Worm (Caenorhabditis elegans): ENCODE measurements around the gene lem-2.

lem-2 gene

ce11 chrII:14064051-14064450 is 801 bp downstream of the lem-2 start:
- TF ChIP-seq mml-1 (tag; optimal IDR thresholded peaks at IDR 0.05) = no peak
- no peak for TF ChIP-seq mdl-1 (tag; optimal IDR thresholded peaks at IDR 0.05)
- no peak for TF ChIP-seq nhr-76 (tag; optimal IDR thresholded peaks at IDR 0.05)
- TF ChIP-seq pha-4 (tag; optimal IDR thresholded peaks at IDR 0.05) = no peak
- no peak for TF ChIP-seq nhr-237 (tag; optimal IDR thresholded peaks at IDR 0.05)
- no peak for TF ChIP-seq sea-2 (GFP tag; optimal IDR thresholded peaks at IDR 0.05)
- no peak for TF ChIP-seq zag-1 (tag; optimal IDR thresholded peaks at IDR 0.05)
- no peak for TF ChIP-seq elt-3 (tag; optimal IDR thresholded peaks at IDR 0.05)
- no peak for TF ChIP-seq nhr-77 (tag; optimal IDR thresholded peaks at IDR 0.05)
- TF ChIP-seq lin-39 (tag; optimal IDR thresholded peaks at IDR 0.05) = no peak
- TF ChIP-seq tbx-2 (tag; optimal IDR thresholded peaks at IDR 0.05) = no peak
- no peak for TF ChIP-seq nhr-11 (tag; optimal IDR thresholded peaks at IDR 0.05)
- no peak for TF ChIP-seq nhr-43 (tag; optimal IDR thresholded peaks at IDR 0.05; ENCODE audit: poor library complexity, severe bottlenecking)
- TF ChIP-seq ZK546.5 (tag; optimal IDR thresholded peaks at IDR 0.05) = no peak
- no peak for TF ChIP-seq lin-15B (tag; optimal IDR thresholded peaks at IDR 0.05)

DNA sequence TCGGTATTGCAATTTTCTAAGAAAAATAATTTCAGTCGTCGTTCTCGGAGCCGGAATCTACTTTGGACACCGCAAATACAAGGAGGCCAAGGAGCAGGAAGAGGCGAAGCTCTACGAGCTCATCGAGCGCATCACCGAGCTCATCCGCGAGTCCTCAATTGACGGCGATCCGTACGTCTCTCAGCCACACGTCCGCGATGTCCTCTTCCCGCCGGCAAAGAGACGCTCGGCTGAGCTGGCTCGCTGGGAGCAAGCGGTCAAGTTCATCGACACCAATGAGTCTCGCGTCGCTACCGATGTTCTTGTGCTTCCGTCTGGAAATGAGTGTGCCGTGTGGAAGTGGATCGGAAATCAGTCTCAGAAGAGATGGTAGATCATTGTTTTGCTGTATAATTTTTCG is 2.2 kb downstream of the lem-2 start:
- no peak for TF ChIP-seq snpc-4 (tag; optimal IDR thresholded peaks at IDR 0.05)
- TF ChIP-seq nhr-77 (tag; optimal IDR thresholded peaks at IDR 0.05) = no peak
- no peak for TF ChIP-seq unc-62 (GFP tag; optimal IDR thresholded peaks at IDR 0.05)
- TF ChIP-seq nfya-1 (tag; optimal IDR thresholded peaks at IDR 0.05; ENCODE audit: insufficient read depth) = no peak
- no peak for TF ChIP-seq lin-39 (tag; optimal IDR thresholded peaks at IDR 0.05)
- no peak for TF ChIP-seq tbx-2 (tag; optimal IDR thresholded peaks at IDR 0.05)
- TF ChIP-seq ZK546.5 (tag; optimal IDR thresholded peaks at IDR 0.05) = no peak
- TF ChIP-seq fos-1 (tag; optimal IDR thresholded peaks at IDR 0.05) = no peak
- TF ChIP-seq R02D3.7 (tag; optimal IDR thresholded peaks at IDR 0.05) = no peak
- no peak for TF ChIP-seq ztf-4 (tag; optimal IDR thresholded peaks at IDR 0.05)
- TF ChIP-seq lin-15B (tag; optimal IDR thresholded peaks at IDR 0.05) = no peak
- TF ChIP-seq egl-5 (tag; optimal IDR thresholded peaks at IDR 0.05) = no peak
- TF ChIP-seq ceh-16 (tag; optimal IDR thresholded peaks at IDR 0.05) = no peak
- TF ChIP-seq ama-1 (optimal IDR thresholded peaks at IDR 0.05) = no peak
- TF ChIP-seq elt-3 (tag; optimal IDR thresholded peaks at IDR 0.05) = no peak
- TF ChIP-seq ceh-28 (tag; optimal IDR thresholded peaks at IDR 0.05) = no peak
- TF ChIP-seq zag-1 (tag; optimal IDR thresholded peaks at IDR 0.05) = no peak

DNA sequence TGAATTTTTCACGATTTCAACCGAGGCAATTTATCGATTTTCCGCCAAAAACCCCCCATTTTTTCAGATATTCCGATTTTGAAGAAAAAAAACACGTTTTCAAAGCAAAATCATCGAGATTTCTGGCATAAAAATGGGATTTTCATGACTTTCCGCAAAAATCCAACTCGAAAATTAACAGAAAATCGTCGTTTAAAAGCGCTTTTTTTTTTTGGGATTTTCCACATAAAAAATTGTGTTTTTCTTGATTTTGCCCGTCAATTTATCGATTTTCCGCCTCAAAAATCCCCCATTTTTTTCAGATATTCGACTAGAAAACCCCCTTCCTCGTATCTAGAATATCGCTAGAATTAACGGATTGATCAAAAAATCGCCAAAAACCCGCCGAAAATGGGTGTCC is 5.4 kb downstream of the lem-2 start, which contains the start of gene xrn-1:
TSS of gene xrn-1 (plus strand) at position 301 of the 400 bp plus-strand sequence.
- TF ChIP-seq elt-2 (tag; optimal IDR thresholded peaks at IDR 0.05) = no peak
- TF ChIP-seq jun-1 (tag; optimal IDR thresholded peaks at IDR 0.05) = no peak
- no peak for TF ChIP-seq ztf-11 (tag; optimal IDR thresholded peaks at IDR 0.05)
- TF ChIP-seq nhr-67 (tag; optimal IDR thresholded peaks at IDR 0.05) = no peak
- TF ChIP-seq ama-1 (optimal IDR thresholded peaks at IDR 0.05) = no peak
- TF ChIP-seq zag-1 (tag; optimal IDR thresholded peaks at IDR 0.05) = no peak
- no peak for TF ChIP-seq nhr-77 (tag; optimal IDR thresholded peaks at IDR 0.05)
- no peak for TF ChIP-seq fkh-2 (tag; optimal IDR thresholded peaks at IDR 0.05)
- TF ChIP-seq egl-27 (tag; optimal IDR thresholded peaks at IDR 0.05) = no peak
- TF ChIP-seq ceh-28 (tag; optimal IDR thresholded peaks at IDR 0.05) = no peak
- no peak for TF ChIP-seq nhr-28 (tag; optimal IDR thresholded peaks at IDR 0.05)

DNA sequence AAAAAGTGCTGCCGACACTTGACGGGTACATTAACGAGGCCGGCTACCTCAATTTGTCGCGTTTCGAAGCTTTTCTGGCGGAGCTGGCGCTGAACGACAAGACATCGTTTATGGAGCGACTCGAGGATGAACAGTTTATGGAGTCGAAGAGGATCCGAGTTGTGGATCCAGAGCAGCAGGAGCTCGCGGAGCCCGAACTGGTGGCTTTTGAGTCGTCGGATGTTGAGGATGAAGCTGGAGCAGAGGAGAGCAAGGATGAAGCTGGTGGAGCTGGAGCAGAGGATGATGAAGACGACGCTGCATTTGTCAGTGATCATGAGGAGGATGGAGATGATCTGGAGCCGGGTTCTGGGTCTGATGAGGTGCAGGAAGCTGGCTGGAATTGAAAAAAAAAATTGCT is 11.6 kb downstream of the lem-2 start:
- TF ChIP-seq hmg-11 (tag; optimal IDR thresholded peaks at IDR 0.05) = no peak
- no peak for TF ChIP-seq egl-5 (tag; optimal IDR thresholded peaks at IDR 0.05)
- TF ChIP-seq fkh-10 (GFP tag; optimal IDR thresholded peaks at IDR 0.05) = no peak
- TF ChIP-seq nhr-237 (tag; optimal IDR thresholded peaks at IDR 0.05) = no peak
- TF ChIP-seq fos-1 (tag; optimal IDR thresholded peaks at IDR 0.05) = no peak
- no peak for TF ChIP-seq jun-1 (tag; optimal IDR thresholded peaks at IDR 0.05)
- no peak for TF ChIP-seq ztf-11 (tag; optimal IDR thresholded peaks at IDR 0.05)
- TF ChIP-seq elt-3 (tag; optimal IDR thresholded peaks at IDR 0.05) = no peak
- TF ChIP-seq nhr-23 (tag; optimal IDR thresholded peaks at IDR 0.05) = no peak
- TF ChIP-seq pha-4 (tag; optimal IDR thresholded peaks at IDR 0.05) = no peak
- TF ChIP-seq lin-39 (tag; optimal IDR thresholded peaks at IDR 0.05) = no peak
- no peak for TF ChIP-seq tbx-2 (tag; optimal IDR thresholded peaks at IDR 0.05)
- no peak for TF ChIP-seq ceh-82 (tag; optimal IDR thresholded peaks at IDR 0.05)
- TF ChIP-seq fkh-2 (tag; optimal IDR thresholded peaks at IDR 0.05) = no peak
- TF ChIP-seq ceh-16 (tag; optimal IDR thresholded peaks at IDR 0.05) = no peak
- TF ChIP-seq nhr-12 (tag; optimal IDR thresholded peaks at IDR 0.05) = no peak
- no peak for TF ChIP-seq snpc-4 (tag; optimal IDR thresholded peaks at IDR 0.05)
- no peak for TF ChIP-seq eor-1 (tag; optimal IDR thresholded peaks at IDR 0.05)
- TF ChIP-seq unc-39 (tag; optimal IDR thresholded peaks at IDR 0.05) = no peak
